Fruit fly (Drosophila melanogaster) whole organism: ENCODE data around the gene Tbc1d8-9.

Source experiments
- CG8478 ChIP-seq: fragments of >200 bp; optimal IDR thresholded peaks from 2 replicates; lab custom pipeline; 2018; ENCODE audit warnings: inconsistent platforms
- Dll ChIP-seq: fragments of >200 bp; optimal IDR thresholded peaks from 2 replicates; lab custom pipeline; 2017
- EcR ChIP-seq, 2 experiments: fragments of >200 bp; optimal IDR thresholded peaks; 2 replicates each; lab custom pipeline; 2017; ENCODE audit warnings: missing biosample characterization in 2 of 2, missing genetic modification characterization in 2 of 2, missing genetic modification reagents in 2 of 2
- psq ChIP-seq: fragments of >200 bp; optimal IDR thresholded peaks from 2 replicates; lab custom pipeline; 2017
- usp ChIP-seq: fragments of >200 bp; optimal IDR thresholded peaks from 2 replicates; lab custom pipeline; 2017; ENCODE audit warnings: missing biosample characterization, missing genetic modification characterization, mixed read lengths

dm6 chr3L:21302493-21302892, 41.0 kb downstream of the Tbc1d8-9 start:
- no peak for TF ChIP-seq EcR (GFP tag; optimal IDR thresholded peaks at IDR 0.05; lab: Kevin White, UChicago)
- no peak for TF ChIP-seq Dll
- no peak for TF ChIP-seq psq (lab: Kevin White, UChicago)
- no peak for TF ChIP-seq CG8478 (lab: Kevin White, UChicago)
- no peak for TF ChIP-seq usp (GFP tag; lab: Kevin White, UChicago)
